Worm (Caenorhabditis elegans): ENCODE data around the gene fbxa-55.

DNA sequence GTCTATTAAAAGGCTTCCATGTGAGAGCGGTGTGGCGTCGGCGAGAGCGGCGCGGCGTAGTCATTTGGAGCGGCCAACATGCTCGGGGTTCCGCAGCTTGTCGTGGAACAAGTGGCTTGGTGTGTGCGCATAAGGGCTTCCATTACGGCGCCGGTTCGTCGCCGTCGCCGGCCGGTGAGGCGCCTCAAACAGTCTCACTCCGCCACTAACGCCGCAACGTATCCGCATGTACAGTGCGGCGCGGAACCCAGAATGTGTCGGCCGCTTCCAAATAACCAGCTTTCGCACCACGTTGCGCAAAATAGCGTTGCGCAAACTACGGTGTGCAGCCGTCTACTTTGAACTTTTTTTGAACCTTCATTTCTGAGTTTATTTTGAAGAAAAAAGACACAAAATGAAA is 35.0 kb upstream of the fbxa-55 start:
- TF ChIP-seq elt-1 (tag; optimal IDR thresholded peaks at IDR 0.05; ENCODE audit: borderline replicate concordance, insufficient read depth) (no peak), nhr-76 (tag; optimal IDR thresholded peaks at IDR 0.05) (no peak), ztf-11 (tag; optimal IDR thresholded peaks at IDR 0.05) (no peak), nhr-237 (tag; optimal IDR thresholded peaks at IDR 0.05) (no peak), mep-1 (tag; optimal IDR thresholded peaks at IDR 0.05) (no peak), sptf-1 (tag; optimal IDR thresholded peaks at IDR 0.05) (no peak), lin-13 (tag; optimal IDR thresholded peaks at IDR 0.05) (no peak), ceh-83 (GFP tag; optimal IDR thresholded peaks at IDR 0.05) (no peak), nhr-28 (tag; optimal IDR thresholded peaks at IDR 0.05) (no peak), tbx-8 (GFP tag; optimal IDR thresholded peaks at IDR 0.05) (no peak), ceh-43 (GFP tag; optimal IDR thresholded peaks at IDR 0.05) (no peak), zip-8 (tag; optimal IDR thresholded peaks at IDR 0.05) (no peak), unc-62 (GFP tag; optimal IDR thresholded peaks at IDR 0.05) (no peak)
